Worm (Caenorhabditis elegans): ENCODE results near the gene T21B4.3.

DNA sequence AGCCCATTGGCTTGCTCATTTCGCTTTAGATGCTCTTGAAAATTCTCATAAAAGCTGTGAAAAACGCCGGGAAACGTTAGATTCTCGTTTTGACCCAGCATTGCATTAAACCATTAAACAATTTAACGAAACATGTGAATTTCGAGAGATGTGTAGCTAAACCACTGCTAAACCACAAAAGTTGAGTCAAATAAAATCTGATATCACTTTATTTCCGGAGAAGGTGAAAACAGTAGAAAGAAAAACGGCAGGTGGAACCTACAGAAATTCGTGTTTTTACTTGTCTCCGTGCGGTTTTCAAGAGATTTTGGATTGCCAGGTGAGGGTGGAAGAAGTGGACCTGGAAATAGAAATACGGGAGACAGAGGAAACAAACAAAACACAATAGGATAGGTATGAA is 47.7 kb upstream of the T21B4.3 start, which contains the start of gene F49C5.9:
- no peak for TF ChIP-seq ets-4 (tag; optimal IDR thresholded peaks at IDR 0.05)
- TF ChIP-seq elt-2 (tag; optimal IDR thresholded peaks at IDR 0.05), result no peak
- TF ChIP-seq ama-1 (optimal IDR thresholded peaks at IDR 0.05), result no peak
- TF ChIP-seq pqm-1 (tag; optimal IDR thresholded peaks at IDR 0.05), result no peak
- no peak for TF ChIP-seq pha-4 (tag; optimal IDR thresholded peaks at IDR 0.05)
- TF ChIP-seq unc-55 (GFP tag; optimal IDR thresholded peaks at IDR 0.05), result no peak
- no peak for TF ChIP-seq ceh-22 (tag; optimal IDR thresholded peaks at IDR 0.05)
- TF ChIP-seq eyg-1 (tag; optimal IDR thresholded peaks at IDR 0.05), result no peak
- no peak for TF ChIP-seq ceh-9 (tag; optimal IDR thresholded peaks at IDR 0.05)
- TF ChIP-seq T23F11.4 (GFP tag; optimal IDR thresholded peaks at IDR 0.05), result no peak
- no peak for TF ChIP-seq dmd-4 (tag; optimal IDR thresholded peaks at IDR 0.05; ENCODE audit: borderline replicate concordance)
- no peak for TF ChIP-seq tbx-7 (tag; optimal IDR thresholded peaks at IDR 0.05)
